Worm (Caenorhabditis elegans): ENCODE data around the gene str-178.

The str-178 gene

ce11 chrV:12704077-12704476 lies 12.3 kb downstream of the str-178 start, which contains the start of gene R11D1.1:
Gene R11D1.1, plus strand, starts transcription at chrV:12704377.
- TF ChIP-seq dao-5 (tag; optimal IDR thresholded peaks at IDR 0.05) (no peak), W03F9.2 (tag; optimal IDR thresholded peaks at IDR 0.05) (no peak), him-1 (tag; optimal IDR thresholded peaks at IDR 0.05) (no peak)

ce11 chrV:12701613-12702012 lies 14.7 kb downstream of the str-178 start:
- TF ChIP-seq him-1 (tag; optimal IDR thresholded peaks at IDR 0.05) (no peak), dao-5 (tag; optimal IDR thresholded peaks at IDR 0.05) (no peak)

- no peak for TF ChIP-seq W03F9.2 (tag; optimal IDR thresholded peaks at IDR 0.05)
- no peak for TF ChIP-seq him-1 (tag; optimal IDR thresholded peaks at IDR 0.05)
- TF ChIP-seq dao-5 (tag; optimal IDR thresholded peaks at IDR 0.05), result no peak
Observed at ce11 chrV:12697364-12697901, 18.9 kb downstream of the str-178 start, which contains the start of gene istr-1. Gene istr-1, plus strand, starts transcription at chrV:12697858.

- TF ChIP-seq dao-5 (tag; optimal IDR thresholded peaks at IDR 0.05), result no peak
- TF ChIP-seq W03F9.2 (tag; optimal IDR thresholded peaks at IDR 0.05), result peak; percentile 62
- no peak for TF ChIP-seq him-1 (tag; optimal IDR thresholded peaks at IDR 0.05)
Observed at ce11 chrV:12696790-12697189, 19.6 kb downstream of the str-178 start.

- no peak for TF ChIP-seq him-1 (tag; optimal IDR thresholded peaks at IDR 0.05)
- TF ChIP-seq dao-5 (tag; optimal IDR thresholded peaks at IDR 0.05), result no peak
- no peak for TF ChIP-seq W03F9.2 (tag; optimal IDR thresholded peaks at IDR 0.05)
Observed at ce11 chrV:12695968-12696367, 20.4 kb downstream of the str-178 start, which contains the start of gene K10C8.4. Gene K10C8.4, plus strand, starts transcription at chrV:12696268.

- TF ChIP-seq W03F9.2 (tag; optimal IDR thresholded peaks at IDR 0.05) (no peak), dao-5 (tag; optimal IDR thresholded peaks at IDR 0.05) (no peak), him-1 (tag; optimal IDR thresholded peaks at IDR 0.05) (no peak)
Observed at ce11 chrV:12695155-12695554, 21.2 kb downstream of the str-178 start, which contains the start of gene parn-1. Gene parn-1, minus strand, starts transcription at chrV:12695255.

ce11 chrV:12683205-12683604 lies 33.1 kb downstream of the str-178 start:
- TF ChIP-seq dao-5 (tag; optimal IDR thresholded peaks at IDR 0.05) (no peak), him-1 (tag; optimal IDR thresholded peaks at IDR 0.05) (no peak), W03F9.2 (tag; optimal IDR thresholded peaks at IDR 0.05) (no peak)

- TF ChIP-seq him-1 (tag; optimal IDR thresholded peaks at IDR 0.05), result no peak
- no peak for TF ChIP-seq W03F9.2 (tag; optimal IDR thresholded peaks at IDR 0.05)
- no peak for TF ChIP-seq dao-5 (tag; optimal IDR thresholded peaks at IDR 0.05)
Observed at ce11 chrV:12679807-12680206, 36.5 kb downstream of the str-178 start, which contains the start of gene frpr-15. Gene frpr-15, plus strand, starts transcription at chrV:12680107.

ce11 chrV:12679292-12679691 lies 37.1 kb downstream of the str-178 start:
- no peak for TF ChIP-seq him-1 (tag; optimal IDR thresholded peaks at IDR 0.05)
- no peak for TF ChIP-seq dao-5 (tag; optimal IDR thresholded peaks at IDR 0.05)
- TF ChIP-seq W03F9.2 (tag; optimal IDR thresholded peaks at IDR 0.05), result no peak

ce11 chrV:12676299-12676698 lies 40.0 kb downstream of the str-178 start:
- no peak for TF ChIP-seq W03F9.2 (tag; optimal IDR thresholded peaks at IDR 0.05)
- TF ChIP-seq him-1 (tag; optimal IDR thresholded peaks at IDR 0.05), result no peak
- TF ChIP-seq dao-5 (tag; optimal IDR thresholded peaks at IDR 0.05), result no peak

- no peak for TF ChIP-seq W03F9.2 (tag; optimal IDR thresholded peaks at IDR 0.05)
- TF ChIP-seq him-1 (tag; optimal IDR thresholded peaks at IDR 0.05), result no peak
- no peak for TF ChIP-seq dao-5 (tag; optimal IDR thresholded peaks at IDR 0.05)
Observed at ce11 chrV:12673745-12674144, 42.6 kb downstream of the str-178 start.

ce11 chrV:12670607-12671006 lies 45.7 kb downstream of the str-178 start, which contains the start of gene srx-116:
Gene srx-116, plus strand, starts transcription at chrV:12670907.
- no peak for TF ChIP-seq dao-5 (tag; optimal IDR thresholded peaks at IDR 0.05)
- TF ChIP-seq him-1 (tag; optimal IDR thresholded peaks at IDR 0.05), result no peak
- TF ChIP-seq W03F9.2 (tag; optimal IDR thresholded peaks at IDR 0.05), result no peak

- TF ChIP-seq dao-5 (tag; optimal IDR thresholded peaks at IDR 0.05) (no peak), him-1 (tag; optimal IDR thresholded peaks at IDR 0.05) (no peak), W03F9.2 (tag; optimal IDR thresholded peaks at IDR 0.05) (no peak)
Observed at ce11 chrV:12667926-12668325, 48.4 kb downstream of the str-178 start, which contains the start of gene W05B10.4. Gene W05B10.4, plus strand, starts transcription at chrV:12668226.

- no peak for TF ChIP-seq him-1 (tag; optimal IDR thresholded peaks at IDR 0.05)
- no peak for TF ChIP-seq dao-5 (tag; optimal IDR thresholded peaks at IDR 0.05)
- no peak for TF ChIP-seq W03F9.2 (tag; optimal IDR thresholded peaks at IDR 0.05)
Observed at ce11 chrV:12667397-12667796, 49.0 kb downstream of the str-178 start.

Data from whole organism, L4/young adult.